Worm (Caenorhabditis elegans) whole organism, midembryonic: ENCODE data around the gene hcp-3.

ENCODE experiments used
- flt-1 ChIP-seq: fragments of 200-800 bp; sonication (Bioruptor generic); IDR thresholded peaks from 2 replicates; pipeline ENCODE4 v1.3.6; 2022; ENCODE audit warnings: missing genetic modification characterization, missing compliant biosample characterization
- ref-1 ChIP-seq: fragments of 200-800 bp; sonication (Bioruptor generic); conservative IDR thresholded peaks from 2 replicates; pipeline ENCODE4 v1.3.6; 2022; ENCODE audit warnings: missing genetic modification reagents, missing genetic modification characterization, missing compliant biosample characterization
- tab-1 ChIP-seq: fragments of 200-800 bp; sonication (Bioruptor generic); IDR thresholded peaks from 2 replicates; pipeline ENCODE4 v1.3.6; 2022; ENCODE audit warnings: missing genetic modification characterization, missing compliant biosample characterization

- no peak for TF ChIP-seq flt-1 (GFP tag; lab: Robert Waterston, UW)
- no peak for TF ChIP-seq ref-1 (GFP tag; lab: Robert Waterston, UW)
- TF ChIP-seq tab-1 (GFP tag; lab: Robert Waterston, UW), result no peak
Observed at ce11 chrIII:9616426-9616825, at the start of gene hcp-3.
